Fruit fly (Drosophila melanogaster) whole organism, wandering third instar larva: ENCODE results near the gene Noa36.

ENCODE experiments used
- Abd-B ChIP-seq: fragments of >200 bp; optimal IDR thresholded peaks from 2 replicates; lab custom pipeline; 2017; ENCODE audit warnings: missing biosample characterization, missing genetic modification characterization
- CG32264 ChIP-seq: fragments of 200-800 bp; sonication (Bioruptor generic); optimal IDR thresholded peaks from 2 replicates; lab custom pipeline; 2016; ENCODE audit warnings: missing biosample characterization, missing genetic modification characterization
- CG9705 ChIP-seq: fragments of 200-800 bp; sonication (Bioruptor generic); optimal IDR thresholded peaks from 2 replicates; lab custom pipeline; 2018; ENCODE audit warnings: missing biosample characterization, mild to moderate bottlenecking, missing genetic modification characterization
- CrebA ChIP-seq: fragments of 200-800 bp; sonication (Bioruptor generic); optimal IDR thresholded peaks from 2 replicates; lab custom pipeline; 2016; ENCODE audit warnings: missing biosample characterization, mild to moderate bottlenecking, missing genetic modification characterization, borderline replicate concordance
- Dfd ChIP-seq: fragments of >200 bp; optimal IDR thresholded peaks from 2 replicates; lab custom pipeline; 2017; ENCODE audit warnings: missing biosample characterization, missing genetic modification characterization
- Dif ChIP-seq: fragments of 200-275, 200-300 bp; sonication (Bioruptor generic); optimal IDR thresholded peaks from 2 replicates; lab custom pipeline; 2018; ENCODE audit warnings: missing biosample characterization, missing genetic modification characterization; ENCODE audit not compliant: partially characterized antibody
- GATAd ChIP-seq: sonication (Bioruptor generic); optimal IDR thresholded peaks from 2 replicates; lab custom pipeline; 2016; ENCODE audit warnings: missing biosample characterization, missing genetic modification characterization
- HLH106 ChIP-seq: fragments of 200-800 bp; optimal IDR thresholded peaks from 3 replicates; lab custom pipeline; 2019; ENCODE audit warnings: missing biosample characterization, mild to moderate bottlenecking, missing genetic modification characterization, moderate library complexity
- Hnf4 ChIP-seq: fragments of 200-800 bp; sonication (Bioruptor generic); optimal IDR thresholded peaks from 2 replicates; lab custom pipeline; 2016; ENCODE audit warnings: missing biosample characterization, mild to moderate bottlenecking, missing genetic modification characterization
- Hr78 ChIP-seq: fragments of >200 bp; optimal IDR thresholded peaks from 2 replicates; lab custom pipeline; 2017; ENCODE audit warnings: missing biosample characterization, missing genetic modification characterization
- Hr83 ChIP-seq: fragments of 200-300 bp; sonication (Bioruptor generic); optimal IDR thresholded peaks from 2 replicates; lab custom pipeline; 2016; ENCODE audit warnings: missing biosample characterization, mild to moderate bottlenecking, missing genetic modification characterization, moderate library complexity; ENCODE audit not compliant: poor library complexity, severe bottlenecking
- Jra ChIP-seq: sonication (Bioruptor generic); optimal IDR thresholded peaks from 2 replicates; lab custom pipeline; 2016; ENCODE audit warnings: missing biosample characterization, missing genetic modification characterization
- Mio ChIP-seq: sonication (Bioruptor generic); optimal IDR thresholded peaks from 2 replicates; lab custom pipeline; 2016; ENCODE audit warnings: missing biosample characterization, missing genetic modification characterization
- Myc ChIP-seq: fragments of >200 bp; optimal IDR thresholded peaks from 2 replicates; lab custom pipeline; 2017
- N ChIP-seq: fragments of >200 bp; optimal IDR thresholded peaks from 2 replicates; lab custom pipeline; 2018; ENCODE audit warnings: missing biosample characterization, missing external identifiers, missing genetic modification characterization
- OdsH ChIP-seq: fragments of 200-800 bp; sonication (Bioruptor generic); optimal IDR thresholded peaks from 2 replicates; lab custom pipeline; 2016; ENCODE audit warnings: missing biosample characterization, mild to moderate bottlenecking, missing genetic modification characterization
- Rel ChIP-seq, 2 experiments: fragments of 200-800 bp; sonication (Bioruptor generic) in 1 of 2; optimal IDR thresholded peaks; 2 replicates in 1 of 2; 3 replicates in 1 of 2; lab custom pipeline; 2016 to 2019; ENCODE audit warnings: mild to moderate bottlenecking in 2 of 2, missing biosample characterization in 2 of 2, missing genetic modification characterization in 2 of 2, moderate library complexity in 1 of 2
- Sp1 ChIP-seq: fragments of 200-800 bp; sonication (Bioruptor generic); optimal IDR thresholded peaks from 3 replicates; lab custom pipeline; 2019; ENCODE audit warnings: missing biosample characterization, mild to moderate bottlenecking, missing genetic modification characterization, moderate library complexity
- Vsx2 ChIP-seq: fragments of 200-300, 225-300 bp; sonication (Bioruptor generic); optimal IDR thresholded peaks from 2 replicates; lab custom pipeline; 2018; ENCODE audit warnings: missing biosample characterization, missing genetic modification characterization; ENCODE audit not compliant: partially characterized antibody
- br ChIP-seq: fragments of 200-800 bp; sonication (Bioruptor generic); optimal IDR thresholded peaks from 2 replicates; lab custom pipeline; 2016; ENCODE audit warnings: missing biosample characterization, missing genetic modification characterization
- dl ChIP-seq, 2 experiments: fragments of 175-275, 200-275 bp in 1 of 2; fragments of 200-275 bp in 1 of 2; sonication (Bioruptor generic); optimal IDR thresholded peaks; lab custom pipeline; 2018; ENCODE audit warnings: mild to moderate bottlenecking in 2 of 2, missing biosample characterization in 2 of 2, missing genetic modification characterization in 2 of 2, moderate library complexity in 2 of 2; ENCODE audit not compliant: partially characterized antibody in 2 of 2, insufficient read depth in 1 of 2
- dmrt93B ChIP-seq: fragments of 200-800 bp; sonication (Bioruptor generic); optimal IDR thresholded peaks from 2 replicates; lab custom pipeline; 2018; ENCODE audit warnings: missing biosample characterization, mild to moderate bottlenecking, missing genetic modification characterization
- dsf ChIP-seq: sonication (Bioruptor generic); optimal IDR thresholded peaks from 2 replicates; lab custom pipeline; 2016; ENCODE audit warnings: missing biosample characterization, missing genetic modification characterization, borderline replicate concordance
- ey ChIP-seq: fragments of 200-800 bp; sonication (Bioruptor generic); optimal IDR thresholded peaks from 2 replicates; lab custom pipeline; 2016; ENCODE audit warnings: missing biosample characterization, missing genetic modification characterization
- foxo ChIP-seq, 2 experiments: fragments of 200-800 bp; sonication (Bioruptor generic); optimal IDR thresholded peaks; 2 replicates in 1 of 2; 3 replicates in 1 of 2; lab custom pipeline; 2016 to 2017; ENCODE audit warnings: missing biosample characterization in 2 of 2, missing genetic modification characterization in 2 of 2
- fru ChIP-seq: fragments of 200-800 bp; sonication (Bioruptor generic); optimal IDR thresholded peaks from 3 replicates; lab custom pipeline; 2016; ENCODE audit warnings: missing biosample characterization, mild to moderate bottlenecking, missing genetic modification characterization
- h ChIP-seq: fragments of 200-800 bp; sonication (Bioruptor generic); optimal IDR thresholded peaks from 3 replicates; lab custom pipeline; 2016; ENCODE audit warnings: missing biosample characterization, mild to moderate bottlenecking, missing genetic modification characterization
- jim ChIP-seq: fragments of 175-275, 200-325 bp; sonication (Bioruptor generic); optimal IDR thresholded peaks from 2 replicates; lab custom pipeline; 2016; ENCODE audit warnings: missing biosample characterization, mild to moderate bottlenecking, missing genetic modification characterization
- lola ChIP-seq: fragments of >200 bp; optimal IDR thresholded peaks from 2 replicates; lab custom pipeline; 2017; ENCODE audit warnings: missing biosample characterization, missing genetic modification characterization
- pan ChIP-seq: fragments of >200 bp; optimal IDR thresholded peaks from 2 replicates; lab custom pipeline; 2017
- psq ChIP-seq: fragments of 200-800 bp; sonication (Bioruptor generic); optimal IDR thresholded peaks from 3 replicates; lab custom pipeline; 2017; ENCODE audit warnings: missing biosample characterization, mild to moderate bottlenecking, missing genetic modification characterization, moderate library complexity
- rgr ChIP-seq: fragments of 200-800 bp; sonication (Bioruptor generic); optimal IDR thresholded peaks from 3 replicates; lab custom pipeline; 2016; ENCODE audit warnings: missing biosample characterization, mild to moderate bottlenecking, missing genetic modification characterization
- sage ChIP-seq: fragments of 200-800 bp; sonication (Bioruptor generic); optimal IDR thresholded peaks from 2 replicates; lab custom pipeline; 2016; ENCODE audit warnings: missing biosample characterization, mild to moderate bottlenecking, missing genetic modification characterization
- sv ChIP-seq: fragments of 200-800 bp; sonication (Bioruptor generic); optimal IDR thresholded peaks from 3 replicates; lab custom pipeline; 2016; ENCODE audit warnings: missing biosample characterization, missing genetic modification characterization
- tai ChIP-seq: sonication (Bioruptor generic); optimal IDR thresholded peaks from 2 replicates; lab custom pipeline; 2016; ENCODE audit warnings: missing biosample characterization, missing genetic modification characterization
- usp ChIP-seq: fragments of >200 bp; optimal IDR thresholded peaks from 2 replicates; lab custom pipeline; 2017; ENCODE audit warnings: missing biosample characterization, missing genetic modification characterization
- woc ChIP-seq: sonication (Bioruptor generic); optimal IDR thresholded peaks from 2 replicates; lab custom pipeline; 2016; ENCODE audit warnings: missing biosample characterization, mild to moderate bottlenecking, missing genetic modification characterization

The Noa36 gene

DNA sequence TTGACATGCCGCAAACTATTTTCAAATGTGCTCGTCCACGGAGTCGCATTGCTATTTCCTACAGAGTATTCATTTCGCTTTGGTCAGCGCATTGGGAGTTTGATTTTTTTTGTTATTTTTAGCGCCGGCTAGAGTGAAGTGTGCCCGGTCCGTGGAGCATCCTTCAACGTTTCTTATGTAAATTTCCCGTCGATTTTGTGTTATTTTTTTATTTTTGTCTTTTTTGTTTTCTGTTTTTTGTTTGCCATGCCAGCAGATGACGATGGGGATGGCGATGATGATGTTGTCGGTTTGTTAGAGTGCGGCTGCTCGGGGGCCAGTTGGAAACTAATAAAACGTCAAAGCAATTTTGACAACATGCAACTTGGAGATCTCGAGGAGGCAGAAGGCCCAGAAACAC lies 31.8 kb upstream of the Noa36 start:
- TF ChIP-seq N: no peak
- no peak for TF ChIP-seq woc (GFP tag; lab: Kevin White, UChicago)
- TF ChIP-seq CG9705: no peak
- no peak for TF ChIP-seq ey (GFP tag; lab: Kevin White, UChicago)
- TF ChIP-seq psq (GFP tag; lab: Kevin White, UChicago): no peak
- TF ChIP-seq br (GFP tag; lab: Kevin White, UChicago): no peak
- no peak for TF ChIP-seq lola (GFP tag; lab: Kevin White, UChicago)
- TF ChIP-seq dmrt93B (GFP tag; lab: Kevin White, UChicago): no peak
- TF ChIP-seq CG32264: no peak
- TF ChIP-seq rgr (GFP tag; lab: Kevin White, UChicago): no peak
- no peak for TF ChIP-seq fru
- TF ChIP-seq CrebA (GFP tag; lab: Kevin White, UChicago): no peak
- no peak for TF ChIP-seq GATAd (GFP tag; lab: Kevin White, UChicago)
- no peak for TF ChIP-seq Hnf4 (GFP tag; lab: Kevin White, UChicago)
- TF ChIP-seq h (GFP tag; lab: Kevin White, UChicago): no peak
- TF ChIP-seq Vsx2: no peak

DNA sequence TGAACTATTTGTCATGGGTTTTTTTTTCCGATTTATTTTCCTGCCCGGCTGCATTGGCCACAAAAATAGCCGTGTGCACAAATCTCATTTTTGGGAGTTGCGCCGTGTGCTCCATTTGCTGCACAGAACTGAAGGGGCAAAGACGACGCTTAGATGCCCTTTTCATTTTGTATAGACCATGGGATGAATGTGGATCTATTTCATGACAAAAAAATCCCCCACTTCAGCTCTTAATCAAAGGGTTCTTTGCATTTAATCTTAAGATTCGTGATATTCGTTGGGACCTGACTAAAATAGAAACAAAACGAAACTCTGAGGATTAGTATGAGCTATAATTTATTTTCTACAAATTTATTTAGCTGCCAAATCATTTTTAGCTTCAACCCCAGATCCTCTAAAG lies 31.0 kb upstream of the Noa36 start:
- no peak for TF ChIP-seq lola (GFP tag; lab: Kevin White, UChicago)
- no peak for TF ChIP-seq OdsH (GFP tag; lab: Kevin White, UChicago)
- no peak for TF ChIP-seq sage (GFP tag; lab: Kevin White, UChicago)

DNA sequence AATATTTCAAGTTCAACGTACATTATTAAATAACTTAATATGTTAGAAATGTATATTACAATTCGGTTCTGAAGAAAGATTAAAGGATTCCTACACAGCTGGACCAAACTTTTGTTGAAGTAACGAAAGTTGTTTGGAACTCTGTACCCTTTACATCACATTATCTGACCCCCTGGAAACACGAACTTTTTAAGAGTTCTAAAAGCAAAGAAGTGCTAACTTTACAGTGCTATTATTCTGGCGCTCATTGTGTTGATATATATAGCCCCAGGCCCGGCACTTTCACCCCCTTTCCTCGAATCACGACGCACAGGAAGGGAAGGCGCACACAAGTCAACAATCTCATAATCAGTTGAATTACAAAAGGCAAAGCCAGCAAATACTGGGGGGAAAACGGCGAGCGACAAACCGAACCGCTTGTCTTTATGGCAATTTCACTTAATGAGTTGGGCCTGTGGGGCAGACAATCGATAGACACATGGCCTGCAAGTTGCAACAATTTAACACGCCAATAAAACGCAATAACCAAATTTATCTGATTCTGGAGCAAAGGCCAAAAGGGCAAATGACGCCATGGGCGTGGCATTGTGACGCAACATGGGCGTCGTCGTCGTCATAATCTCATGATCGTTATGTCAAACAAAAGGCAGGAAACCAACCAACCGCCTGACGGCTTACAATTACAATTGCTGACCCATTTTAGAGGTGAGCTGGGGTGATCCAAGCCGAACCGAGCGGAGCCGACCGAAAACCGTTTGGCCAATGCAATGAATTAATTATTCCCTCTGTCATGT lies 30.3 kb upstream of the Noa36 start:
- peak; percentile 19 for TF ChIP-seq Sp1
- no peak for TF ChIP-seq Abd-B (GFP tag; lab: Kevin White, UChicago)
- TF ChIP-seq GATAd (GFP tag; lab: Kevin White, UChicago): no peak
- no peak for TF ChIP-seq CG9705
- no peak for TF ChIP-seq tai (GFP tag; lab: Kevin White, UChicago)
- no peak for TF ChIP-seq dmrt93B (GFP tag; lab: Kevin White, UChicago)
- TF ChIP-seq Rel (GFP tag; optimal IDR thresholded peaks at IDR 0.05; lab: Kevin White, UChicago): no peak
- TF ChIP-seq Rel (tag; optimal IDR thresholded peaks at IDR 0.05; lab: Kevin White, UChicago): peak; percentile 60
- TF ChIP-seq ey (GFP tag; lab: Kevin White, UChicago): no peak
- TF ChIP-seq psq (GFP tag; lab: Kevin White, UChicago): peak; percentile 59
- no peak for TF ChIP-seq sv (GFP tag; lab: Kevin White, UChicago)
- no peak for TF ChIP-seq foxo (GFP tag; optimal IDR thresholded peaks at IDR 0.05; lab: Kevin White, UChicago)
- TF ChIP-seq h (GFP tag; lab: Kevin White, UChicago): no peak
- no peak for TF ChIP-seq br (GFP tag; lab: Kevin White, UChicago)
- TF ChIP-seq jim (GFP tag; lab: Kevin White, UChicago): no peak
- no peak for TF ChIP-seq usp (GFP tag; lab: Kevin White, UChicago)
- TF ChIP-seq HLH106 (tag; lab: Kevin White, UChicago): peak; percentile 12
- TF ChIP-seq CG32264: no peak
- no peak for TF ChIP-seq Dfd (GFP tag; lab: Kevin White, UChicago)
- TF ChIP-seq Hr78: no peak
- no peak for TF ChIP-seq OdsH (GFP tag; lab: Kevin White, UChicago)
- TF ChIP-seq dl (GFP tag; optimal IDR thresholded peaks at IDR 0.05; lab: Kevin White, UChicago; ENCODE audit: insufficient read depth in 1 of 2, partially characterized antibody in 2 of 2): no peak
- TF ChIP-seq Hnf4 (GFP tag; lab: Kevin White, UChicago): no peak
- TF ChIP-seq Myc: no peak
- no peak for TF ChIP-seq Hr83

DNA sequence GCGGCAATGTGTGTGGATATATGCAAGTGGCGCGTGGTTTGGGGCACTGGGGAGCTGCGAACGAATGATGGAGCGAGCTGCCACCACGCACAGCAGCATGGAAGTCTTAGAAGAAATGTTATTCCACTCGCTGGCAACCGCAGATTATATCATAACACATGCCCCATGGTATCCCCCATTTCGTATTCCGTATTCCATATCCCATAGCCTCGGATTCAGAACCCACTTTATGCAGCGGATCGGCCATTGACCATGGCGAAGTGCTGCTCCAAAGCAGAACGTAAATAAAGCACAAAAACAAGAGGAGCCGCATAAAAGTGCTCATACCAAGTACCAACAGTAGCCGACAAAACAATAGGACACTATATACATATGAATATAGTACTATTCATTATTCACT lies 29.6 kb upstream of the Noa36 start:
- no peak for TF ChIP-seq Rel (GFP tag; optimal IDR thresholded peaks at IDR 0.05; lab: Kevin White, UChicago)
- no peak for TF ChIP-seq Rel (tag; optimal IDR thresholded peaks at IDR 0.05; lab: Kevin White, UChicago)
- TF ChIP-seq N: no peak
- TF ChIP-seq Myc: no peak
- TF ChIP-seq br (GFP tag; lab: Kevin White, UChicago): no peak
- TF ChIP-seq dsf (GFP tag; lab: Kevin White, UChicago): no peak
- no peak for TF ChIP-seq ey (GFP tag; lab: Kevin White, UChicago)
- TF ChIP-seq Jra (GFP tag; lab: Kevin White, UChicago): no peak
- TF ChIP-seq rgr (GFP tag; lab: Kevin White, UChicago): no peak
- no peak for TF ChIP-seq Mio (GFP tag; lab: Kevin White, UChicago)
- no peak for TF ChIP-seq OdsH (GFP tag; lab: Kevin White, UChicago)
- TF ChIP-seq usp (GFP tag; lab: Kevin White, UChicago): no peak
- TF ChIP-seq dmrt93B (GFP tag; lab: Kevin White, UChicago): no peak
- no peak for TF ChIP-seq Vsx2
- TF ChIP-seq foxo (GFP tag; optimal IDR thresholded peaks at IDR 0.05; lab: Kevin White, UChicago): no peak
- no peak for TF ChIP-seq Dif (GFP tag; lab: Kevin White, UChicago)
- TF ChIP-seq Sp1: no peak
- no peak for TF ChIP-seq woc (GFP tag; lab: Kevin White, UChicago)
- no peak for TF ChIP-seq pan (lab: Kevin White, UChicago)
- TF ChIP-seq fru: no peak
- TF ChIP-seq, all 38 proteins: peak for 0
